Fruit fly (Drosophila melanogaster): Measurements from ENCODE around the gene Nepl15.

Nepl15 gene

DNA sequence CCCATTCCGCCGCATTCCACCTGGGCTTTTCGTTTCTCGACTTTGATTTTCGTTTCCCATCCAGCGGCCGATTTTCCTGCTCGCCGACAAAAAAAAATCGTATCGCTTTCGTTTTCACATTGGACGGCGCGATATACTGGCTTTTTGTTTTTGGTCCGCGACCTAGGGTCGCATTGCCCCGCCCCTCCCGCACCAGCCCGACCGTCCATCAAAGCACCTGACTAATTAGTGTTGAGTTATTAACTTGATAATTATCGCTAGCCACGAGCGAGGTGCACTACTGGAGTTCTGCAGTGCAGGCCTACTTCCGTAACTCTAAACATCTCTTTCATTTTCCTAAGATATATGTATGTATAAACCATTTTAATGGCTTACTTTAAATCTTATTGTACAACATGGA, 14.3 kb downstream of the Nepl15 start (continued):
- TF ChIP-seq Opbp (GFP tag; IDR thresholded peaks at IDR 0.05; ENCODE audit: partially characterized antibody) (peak; percentile 20; the same call in 1 of the 3 replicates), ase (GFP tag; IDR thresholded peaks at IDR 0.05) (no peak), CG7786 (GFP tag; optimal IDR thresholded peaks at IDR 0.05) (no peak), Mes4 (GFP tag; optimal IDR thresholded peaks at IDR 0.05) (no peak)

DNA sequence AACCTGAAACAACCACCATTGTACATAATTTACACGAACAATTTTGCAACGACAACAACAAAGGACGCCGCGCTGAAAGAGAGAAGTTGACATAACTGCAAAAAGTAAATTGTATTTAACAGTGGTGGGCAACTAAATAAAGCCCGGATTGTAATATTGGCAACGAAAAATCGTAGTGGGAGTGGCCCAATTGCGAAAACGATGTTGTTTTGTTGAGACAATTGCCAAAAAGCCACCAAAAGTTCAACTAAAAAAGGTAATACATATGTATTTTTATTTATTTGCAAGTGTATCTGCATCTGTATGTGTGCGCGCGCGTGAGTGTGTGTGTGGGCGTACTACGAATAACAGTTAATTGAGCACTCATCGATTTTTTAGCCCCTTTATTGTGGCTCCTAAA, 14.9 kb downstream of the Nepl15 start:
- TF ChIP-seq CG11695 (GFP tag; IDR thresholded peaks at IDR 0.05) (0 out of 3 replicates have a peak, but pooled peaks have one; percentile 17), Xrp1 (GFP tag; IDR thresholded peaks at IDR 0.05) (0 out of 2 replicates have a peak, but pooled peaks have one; percentile 19), pan (optimal IDR thresholded peaks at IDR 0.05) (no peak), pan (GFP tag; optimal IDR thresholded peaks at IDR 0.05 in 1 of 2, IDR thresholded peaks at IDR 0.05 in 1 of 2) (peak in 1 of 2 experiments; percentile 6), CG7963 (GFP tag; IDR thresholded peaks at IDR 0.05; ENCODE audit: partially characterized antibody) (no peak), Drgx (GFP tag; IDR thresholded peaks at IDR 0.05) (0 out of 2 replicates have a peak, but pooled peaks have one; percentile 28), CG11696 (GFP tag; IDR thresholded peaks at IDR 0.05) (peak; percentile 57), nerfin-1 (tag; optimal IDR thresholded peaks at IDR 0.05) (peak; percentile 15), Gug (GFP tag; IDR thresholded peaks at IDR 0.05) (no peak), CG1603 (tag; optimal IDR thresholded peaks at IDR 0.05) (peak; percentile 3), hkb (optimal IDR thresholded peaks at IDR 0.05) (no peak), hkb (GFP tag; IDR thresholded peaks at IDR 0.05) (peak; percentile 35; the same call in 1 of the 2 replicates), cg (GFP tag; optimal IDR thresholded peaks at IDR 0.05) (peak; percentile 60), abd-A (tag; optimal IDR thresholded peaks at IDR 0.05) (no peak), prd (optimal IDR thresholded peaks at IDR 0.05) (no peak), prd (GFP tag; IDR thresholded peaks at IDR 0.05) (no peak), Ada2b (GFP tag; IDR thresholded peaks at IDR 0.05) (peak; percentile 23; the same call in 1 of the 2 replicates), Bdp1 (GFP tag; optimal IDR thresholded peaks at IDR 0.05) (no peak), slbo (GFP tag; IDR thresholded peaks at IDR 0.05) (peak; percentile 15; the same call in 1 of the 2 replicates), ci (GFP tag; IDR thresholded peaks at IDR 0.05) (peak; percentile 5; the same call in 1 of the 3 replicates), Med (GFP tag) (peak; percentile 75), CG8290 (GFP tag; optimal IDR thresholded peaks at IDR 0.05) (no peak), CG8290 (tag; optimal IDR thresholded peaks at IDR 0.05) (peak in 1 of 2 experiments; percentile 5), CG31388 (GFP tag; optimal IDR thresholded peaks at IDR 0.05) (no peak), unpg (GFP tag; optimal IDR thresholded peaks at IDR 0.05) (peak; percentile 2), onecut (GFP tag; IDR thresholded peaks at IDR 0.05) (peak; percentile 49; the same call in 1 of the 2 replicates), Hand (GFP tag; optimal IDR thresholded peaks at IDR 0.05) (no peak)

DNA sequence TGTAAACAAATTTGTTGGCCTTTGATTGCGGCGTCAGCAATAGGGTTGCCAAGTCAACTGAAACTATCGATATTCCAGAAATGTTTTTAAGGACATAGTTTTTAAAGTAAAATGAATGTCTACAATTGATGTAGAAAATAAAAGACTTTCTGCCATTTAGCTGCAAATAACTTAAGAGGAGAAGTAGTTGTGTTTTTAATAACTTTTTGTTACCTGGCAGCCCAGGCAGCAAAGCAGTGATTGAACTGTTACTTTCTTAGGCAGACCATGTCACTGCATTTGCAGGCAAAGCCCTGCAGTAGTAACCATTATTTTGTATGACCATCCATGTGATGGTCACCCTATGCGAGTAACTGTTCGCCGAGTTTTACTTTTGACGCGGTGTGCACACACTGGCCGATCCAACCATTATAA, 15.4 kb downstream of the Nepl15 start, which contains the start of the genes rumi, CG7029 and Usp12-46:
Gene rumi, minus strand, starts transcription at position 64 of the 414 bp plus-strand sequence.
Gene CG7029, plus strand, starts transcription at position 368 of the 414 bp plus-strand sequence.
Gene Usp12-46, plus strand, starts transcription at position 368 of the 414 bp plus-strand sequence.
- peak; percentile 77; the same call in 1 of the 2 replicates for TF ChIP-seq sens-2 (GFP tag; IDR thresholded peaks at IDR 0.05)
- peak; percentile 75 for TF ChIP-seq luna (GFP tag; optimal IDR thresholded peaks at IDR 0.05)
- peak; percentile 85 for TF ChIP-seq CG15601 (tag; optimal IDR thresholded peaks at IDR 0.05)
- TF ChIP-seq CG11456 (GFP tag; IDR thresholded peaks at IDR 0.05) = peak; percentile 86
- peak; percentile 79 for TF ChIP-seq ara (GFP tag; IDR thresholded peaks at IDR 0.05)
- peak; percentile 80 for TF ChIP-seq CG10267 (tag; optimal IDR thresholded peaks at IDR 0.05)
- peak; percentile 77 for TF ChIP-seq E2f1 (GFP tag; IDR thresholded peaks at IDR 0.05)
- TF ChIP-seq CG2202 (tag; optimal IDR thresholded peaks at IDR 0.05) = peak; percentile 66
- no peak for TF ChIP-seq hth (optimal IDR thresholded peaks at IDR 0.05)
- peak; percentile 57 for TF ChIP-seq disco-r (GFP tag; optimal IDR thresholded peaks at IDR 0.05)
- TF ChIP-seq unc-4 (GFP tag; IDR thresholded peaks at IDR 0.05; ENCODE audit: partially characterized antibody) = peak; percentile 82
- no peak for TF ChIP-seq CG5180 (GFP tag; optimal IDR thresholded peaks at IDR 0.05)
- TF ChIP-seq CG7987 (GFP tag; optimal IDR thresholded peaks at IDR 0.05) = peak; percentile 57
- peak; percentile 77; the same call in 1 of the 3 replicates for TF ChIP-seq so (GFP tag; IDR thresholded peaks at IDR 0.05)
- TF ChIP-seq CG18476 (GFP tag; optimal IDR thresholded peaks at IDR 0.05) = peak; percentile 81
- TF ChIP-seq CG12942 (GFP tag; optimal IDR thresholded peaks at IDR 0.05) = peak; percentile 76
- TF ChIP-seq Mad (GFP tag; optimal IDR thresholded peaks at IDR 0.05) = peak; percentile 89
- TF ChIP-seq pita (GFP tag; optimal IDR thresholded peaks at IDR 0.05) = no peak
- no peak for TF ChIP-seq Dip2 (GFP tag; IDR thresholded peaks at IDR 0.05)
- peak; percentile 79 for TF ChIP-seq Neu2 (GFP tag; optimal IDR thresholded peaks at IDR 0.05; ENCODE audit: borderline replicate concordance)
- peak; percentile 76; the same call in 2 of the 3 replicates for TF ChIP-seq CG3726 (GFP tag; IDR thresholded peaks at IDR 0.05)
